Worm (Caenorhabditis elegans): ENCODE results near the gene klp-12.

DNA sequence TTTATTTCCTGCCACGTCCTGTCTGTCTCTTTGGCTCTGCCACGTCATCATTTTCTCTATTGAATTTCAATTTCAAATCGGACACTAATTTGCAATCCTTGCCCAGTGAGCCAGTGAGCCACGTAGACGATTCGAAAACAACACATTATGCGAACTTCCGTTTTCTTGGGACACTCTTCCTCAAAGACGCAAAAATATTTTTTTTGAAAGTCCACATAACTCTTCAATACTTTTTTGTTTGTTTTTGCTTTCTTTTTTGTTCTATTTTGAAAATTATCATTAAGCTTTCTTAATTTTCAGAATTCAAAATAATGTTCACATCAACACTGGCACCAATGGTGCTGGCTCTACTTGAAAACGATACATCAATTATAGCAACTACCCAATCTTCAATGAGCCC is 34.6 kb upstream of the klp-12 start, which contains the start of gene tag-89:
- TF ChIP-seq unc-62 (GFP tag; optimal IDR thresholded peaks at IDR 0.05 in 1 of 2) = no peak
- no peak for TF ChIP-seq unc-62 (tag; optimal IDR thresholded peaks at IDR 0.05)
- no peak for TF ChIP-seq arid-1 (GFP tag; conservative IDR thresholded peaks at IDR 0.05)
- no peak for TF ChIP-seq nhr-28 (tag; optimal IDR thresholded peaks at IDR 0.05)
- no peak for TF ChIP-seq egl-27 (tag; optimal IDR thresholded peaks at IDR 0.05)
- no peak for TF ChIP-seq zip-11 (GFP tag; IDR thresholded peaks at IDR 0.05)
- no peak for TF ChIP-seq nhr-111 (GFP tag; optimal IDR thresholded peaks at IDR 0.05)
- TF ChIP-seq nhr-25 (tag; optimal IDR thresholded peaks at IDR 0.05; ENCODE audit: borderline replicate concordance, insufficient read depth) = no peak
